Worm (Caenorhabditis elegans): ENCODE data around the gene folt-1.

- no peak for TF ChIP-seq lin-11 (tag; optimal IDR thresholded peaks at IDR 0.05)
- no peak for TF ChIP-seq nhr-12 (tag; optimal IDR thresholded peaks at IDR 0.05)
- TF ChIP-seq mdl-1 (tag; optimal IDR thresholded peaks at IDR 0.05): no peak
These were observed 953 bp upstream of the folt-1 start for ce11 chrV:11140326-11140725.
